Worm (Caenorhabditis elegans) whole organism, L4/young adult: ENCODE data around the gene R05A10.4.

Experiments
- W03F9.2 ChIP-seq: fragments of 150-350 bp; optimal IDR thresholded peaks from 2 replicates; lab custom pipeline; 2014; ENCODE audit warnings: missing biosample characterization, missing genetic modification characterization
- dao-5 ChIP-seq: sonication (generic microtip); optimal IDR thresholded peaks from 2 replicates; lab custom pipeline; 2016; ENCODE audit warnings: missing genotype, missing genetic modification characterization, moderate library complexity, missing compliant biosample characterization
- him-1 ChIP-seq: sonication (generic microtip); optimal IDR thresholded peaks from 2 replicates; lab custom pipeline; 2016; ENCODE audit warnings: missing genotype, missing genetic modification reagents, missing genetic modification characterization, missing compliant biosample characterization

DNA sequence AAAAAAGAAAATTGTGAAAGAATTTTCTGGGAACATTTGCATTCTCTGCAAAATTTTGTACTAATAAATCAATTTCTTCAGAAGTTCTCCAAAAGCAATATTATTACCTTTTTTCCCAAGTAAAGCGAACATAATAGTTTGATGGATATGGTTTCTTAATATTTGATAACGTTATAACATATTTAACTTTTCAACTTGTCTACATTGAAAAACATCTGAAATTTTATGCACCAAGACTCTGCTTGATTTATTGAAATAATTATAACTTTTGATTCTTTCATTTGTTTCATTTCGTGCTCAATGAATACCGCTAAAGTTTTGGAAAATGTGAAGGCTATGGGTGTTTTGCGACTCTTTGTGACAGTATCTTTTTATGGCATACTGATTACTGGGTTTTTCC lies 35.2 kb upstream of the R05A10.4 start, which contains the start of gene srz-31:
- TF ChIP-seq him-1 (tag; lab: Kevin White, UChicago) (no peak), W03F9.2 (tag; lab: Kevin White, UChicago) (no peak), dao-5 (tag; lab: Kevin White, UChicago) (no peak)
